Fruit fly (Drosophila melanogaster) whole organism, wandering third instar larva: ENCODE measurements around the gene CG3734.

ENCODE experiments used
- Abd-B ChIP-seq: fragments of >200 bp; optimal IDR thresholded peaks from 2 replicates; lab custom pipeline; 2017; ENCODE audit warnings: missing biosample characterization, missing genetic modification characterization
- CG32264 ChIP-seq: fragments of 200-800 bp; sonication (Bioruptor generic); optimal IDR thresholded peaks from 2 replicates; lab custom pipeline; 2016; ENCODE audit warnings: missing biosample characterization, missing genetic modification characterization
- CG9705 ChIP-seq: fragments of 200-800 bp; sonication (Bioruptor generic); optimal IDR thresholded peaks from 2 replicates; lab custom pipeline; 2018; ENCODE audit warnings: missing biosample characterization, mild to moderate bottlenecking, missing genetic modification characterization
- CrebA ChIP-seq: fragments of 200-800 bp; sonication (Bioruptor generic); optimal IDR thresholded peaks from 2 replicates; lab custom pipeline; 2016; ENCODE audit warnings: missing biosample characterization, mild to moderate bottlenecking, missing genetic modification characterization, borderline replicate concordance
- Dfd ChIP-seq: fragments of >200 bp; optimal IDR thresholded peaks from 2 replicates; lab custom pipeline; 2017; ENCODE audit warnings: missing biosample characterization, missing genetic modification characterization
- Dif ChIP-seq: fragments of 200-275, 200-300 bp; sonication (Bioruptor generic); optimal IDR thresholded peaks from 2 replicates; lab custom pipeline; 2018; ENCODE audit warnings: missing biosample characterization, missing genetic modification characterization; ENCODE audit not compliant: partially characterized antibody
- GATAd ChIP-seq: sonication (Bioruptor generic); optimal IDR thresholded peaks from 2 replicates; lab custom pipeline; 2016; ENCODE audit warnings: missing biosample characterization, missing genetic modification characterization
- HLH106 ChIP-seq: fragments of 200-800 bp; optimal IDR thresholded peaks from 3 replicates; lab custom pipeline; 2019; ENCODE audit warnings: missing biosample characterization, mild to moderate bottlenecking, missing genetic modification characterization, moderate library complexity
- Hnf4 ChIP-seq: fragments of 200-800 bp; sonication (Bioruptor generic); optimal IDR thresholded peaks from 2 replicates; lab custom pipeline; 2016; ENCODE audit warnings: missing biosample characterization, mild to moderate bottlenecking, missing genetic modification characterization
- Hr78 ChIP-seq: fragments of >200 bp; optimal IDR thresholded peaks from 2 replicates; lab custom pipeline; 2017; ENCODE audit warnings: missing biosample characterization, missing genetic modification characterization
- Hr83 ChIP-seq: fragments of 200-300 bp; sonication (Bioruptor generic); optimal IDR thresholded peaks from 2 replicates; lab custom pipeline; 2016; ENCODE audit warnings: missing biosample characterization, mild to moderate bottlenecking, missing genetic modification characterization, moderate library complexity; ENCODE audit not compliant: poor library complexity, severe bottlenecking
- Jra ChIP-seq: sonication (Bioruptor generic); optimal IDR thresholded peaks from 2 replicates; lab custom pipeline; 2016; ENCODE audit warnings: missing biosample characterization, missing genetic modification characterization
- Mio ChIP-seq: sonication (Bioruptor generic); optimal IDR thresholded peaks from 2 replicates; lab custom pipeline; 2016; ENCODE audit warnings: missing biosample characterization, missing genetic modification characterization
- Myc ChIP-seq: fragments of >200 bp; optimal IDR thresholded peaks from 2 replicates; lab custom pipeline; 2017
- N ChIP-seq: fragments of >200 bp; optimal IDR thresholded peaks from 2 replicates; lab custom pipeline; 2018; ENCODE audit warnings: missing biosample characterization, missing external identifiers, missing genetic modification characterization
- OdsH ChIP-seq: fragments of 200-800 bp; sonication (Bioruptor generic); optimal IDR thresholded peaks from 2 replicates; lab custom pipeline; 2016; ENCODE audit warnings: missing biosample characterization, mild to moderate bottlenecking, missing genetic modification characterization
- Rel ChIP-seq, 2 experiments: fragments of 200-800 bp; sonication (Bioruptor generic) in 1 of 2; optimal IDR thresholded peaks; 2 replicates in 1 of 2; 3 replicates in 1 of 2; lab custom pipeline; 2016 to 2019; ENCODE audit warnings: mild to moderate bottlenecking in 2 of 2, missing biosample characterization in 2 of 2, missing genetic modification characterization in 2 of 2, moderate library complexity in 1 of 2
- Sp1 ChIP-seq: fragments of 200-800 bp; sonication (Bioruptor generic); optimal IDR thresholded peaks from 3 replicates; lab custom pipeline; 2019; ENCODE audit warnings: missing biosample characterization, mild to moderate bottlenecking, missing genetic modification characterization, moderate library complexity
- Vsx2 ChIP-seq: fragments of 200-300, 225-300 bp; sonication (Bioruptor generic); optimal IDR thresholded peaks from 2 replicates; lab custom pipeline; 2018; ENCODE audit warnings: missing biosample characterization, missing genetic modification characterization; ENCODE audit not compliant: partially characterized antibody
- br ChIP-seq: fragments of 200-800 bp; sonication (Bioruptor generic); optimal IDR thresholded peaks from 2 replicates; lab custom pipeline; 2016; ENCODE audit warnings: missing biosample characterization, missing genetic modification characterization
- brk ChIP-seq: fragments of 200-800 bp; sonication (Bioruptor generic); optimal IDR thresholded peaks from 2 replicates; lab custom pipeline; 2016; ENCODE audit warnings: missing biosample characterization, mild to moderate bottlenecking, missing genetic modification characterization
- dl ChIP-seq, 2 experiments: fragments of 175-275, 200-275 bp in 1 of 2; fragments of 200-275 bp in 1 of 2; sonication (Bioruptor generic); optimal IDR thresholded peaks; lab custom pipeline; 2018; ENCODE audit warnings: mild to moderate bottlenecking in 2 of 2, missing biosample characterization in 2 of 2, missing genetic modification characterization in 2 of 2, moderate library complexity in 2 of 2; ENCODE audit not compliant: partially characterized antibody in 2 of 2, insufficient read depth in 1 of 2
- dmrt93B ChIP-seq: fragments of 200-800 bp; sonication (Bioruptor generic); optimal IDR thresholded peaks from 2 replicates; lab custom pipeline; 2018; ENCODE audit warnings: missing biosample characterization, mild to moderate bottlenecking, missing genetic modification characterization
- dsf ChIP-seq: sonication (Bioruptor generic); optimal IDR thresholded peaks from 2 replicates; lab custom pipeline; 2016; ENCODE audit warnings: missing biosample characterization, missing genetic modification characterization, borderline replicate concordance
- ey ChIP-seq: fragments of 200-800 bp; sonication (Bioruptor generic); optimal IDR thresholded peaks from 2 replicates; lab custom pipeline; 2016; ENCODE audit warnings: missing biosample characterization, missing genetic modification characterization
- foxo ChIP-seq, 2 experiments: fragments of 200-800 bp; sonication (Bioruptor generic); optimal IDR thresholded peaks; 2 replicates in 1 of 2; 3 replicates in 1 of 2; lab custom pipeline; 2016 to 2017; ENCODE audit warnings: missing biosample characterization in 2 of 2, missing genetic modification characterization in 2 of 2
- fru ChIP-seq: fragments of 200-800 bp; sonication (Bioruptor generic); optimal IDR thresholded peaks from 3 replicates; lab custom pipeline; 2016; ENCODE audit warnings: missing biosample characterization, mild to moderate bottlenecking, missing genetic modification characterization
- h ChIP-seq: fragments of 200-800 bp; sonication (Bioruptor generic); optimal IDR thresholded peaks from 3 replicates; lab custom pipeline; 2016; ENCODE audit warnings: missing biosample characterization, mild to moderate bottlenecking, missing genetic modification characterization
- jim ChIP-seq: fragments of 175-275, 200-325 bp; sonication (Bioruptor generic); optimal IDR thresholded peaks from 2 replicates; lab custom pipeline; 2016; ENCODE audit warnings: missing biosample characterization, mild to moderate bottlenecking, missing genetic modification characterization
- lola ChIP-seq: fragments of >200 bp; optimal IDR thresholded peaks from 2 replicates; lab custom pipeline; 2017; ENCODE audit warnings: missing biosample characterization, missing genetic modification characterization
- pan ChIP-seq: fragments of >200 bp; optimal IDR thresholded peaks from 2 replicates; lab custom pipeline; 2017
- psq ChIP-seq: fragments of 200-800 bp; sonication (Bioruptor generic); optimal IDR thresholded peaks from 3 replicates; lab custom pipeline; 2017; ENCODE audit warnings: missing biosample characterization, mild to moderate bottlenecking, missing genetic modification characterization, moderate library complexity
- rgr ChIP-seq: fragments of 200-800 bp; sonication (Bioruptor generic); optimal IDR thresholded peaks from 3 replicates; lab custom pipeline; 2016; ENCODE audit warnings: missing biosample characterization, mild to moderate bottlenecking, missing genetic modification characterization
- sage ChIP-seq: fragments of 200-800 bp; sonication (Bioruptor generic); optimal IDR thresholded peaks from 2 replicates; lab custom pipeline; 2016; ENCODE audit warnings: missing biosample characterization, mild to moderate bottlenecking, missing genetic modification characterization
- sv ChIP-seq: fragments of 200-800 bp; sonication (Bioruptor generic); optimal IDR thresholded peaks from 3 replicates; lab custom pipeline; 2016; ENCODE audit warnings: missing biosample characterization, missing genetic modification characterization
- tai ChIP-seq: sonication (Bioruptor generic); optimal IDR thresholded peaks from 2 replicates; lab custom pipeline; 2016; ENCODE audit warnings: missing biosample characterization, missing genetic modification characterization
- usp ChIP-seq: fragments of >200 bp; optimal IDR thresholded peaks from 2 replicates; lab custom pipeline; 2017; ENCODE audit warnings: missing biosample characterization, missing genetic modification characterization
- woc ChIP-seq: sonication (Bioruptor generic); optimal IDR thresholded peaks from 2 replicates; lab custom pipeline; 2016; ENCODE audit warnings: missing biosample characterization, mild to moderate bottlenecking, missing genetic modification characterization

The CG3734 gene

dm6 chr3R:19389919-19390318 lies 2.3 kb downstream of the CG3734 start, which contains the start of gene CG18493:
TSS of gene CG18493 (plus strand) at chr3R:19390270.
- TF ChIP-seq sage (GFP tag; lab: Kevin White, UChicago), result no peak
- no peak for TF ChIP-seq Dif
- TF ChIP-seq Hnf4 (GFP tag; lab: Kevin White, UChicago), result no peak
- no peak for TF ChIP-seq jim (GFP tag; lab: Kevin White, UChicago)
- TF ChIP-seq Jra (GFP tag; lab: Kevin White, UChicago), result no peak
- no peak for TF ChIP-seq Mio

DNA sequence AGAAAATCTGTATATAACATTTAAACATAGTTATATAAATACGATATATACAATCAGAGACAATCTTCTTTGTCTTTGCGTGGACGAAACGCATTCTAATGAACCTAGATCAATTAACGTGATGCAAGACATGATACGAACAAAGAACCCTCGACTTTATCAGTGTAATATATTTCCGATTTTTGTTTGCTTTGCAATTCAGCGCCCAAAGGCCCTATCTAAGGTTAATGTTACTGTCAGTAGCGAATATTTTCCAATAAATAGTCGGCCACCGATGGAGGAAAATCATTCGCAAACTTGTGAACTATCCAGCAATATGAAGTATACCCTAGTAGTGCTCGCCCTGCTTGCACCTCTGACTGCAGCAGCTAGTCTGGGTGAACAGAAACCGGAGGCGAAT lies 5.4 kb downstream of the CG3734 start, which contains the start of gene CG3739:
Gene CG3739 (plus strand): TSS at position 301 of the 400 bp plus-strand sequence.
- TF ChIP-seq foxo (GFP tag; optimal IDR thresholded peaks at IDR 0.05; lab: Kevin White, UChicago) (no peak), woc (GFP tag; lab: Kevin White, UChicago) (no peak), Hr83 (GFP tag; lab: Kevin White, UChicago) (no peak), fru (no peak), Hr78 (GFP tag; lab: Kevin White, UChicago) (no peak), Sp1 (GFP tag; lab: Kevin White, UChicago) (no peak), dmrt93B (GFP tag; lab: Kevin White, UChicago) (no peak), GATAd (GFP tag; lab: Kevin White, UChicago) (no peak), h (no peak), lola (GFP tag; lab: Kevin White, UChicago) (no peak), jim (GFP tag; lab: Kevin White, UChicago) (no peak), pan (lab: Kevin White, UChicago) (no peak), Myc (lab: Kevin White, UChicago) (no peak), N (GFP tag; lab: Kevin White, UChicago) (no peak), usp (GFP tag; lab: Kevin White, UChicago) (no peak)

dm6 chr3R:19398467-19398866 lies 10.8 kb downstream of the CG3734 start, which contains the start of gene CG31244:
TSS of gene CG31244 (minus strand) at chr3R:19398567.
- TF ChIP-seq CG32264 (GFP tag; lab: Kevin White, UChicago) (no peak), ey (GFP tag; lab: Kevin White, UChicago) (no peak), Jra (GFP tag; lab: Kevin White, UChicago) (no peak), rgr (no peak), Mio (no peak), HLH106 (tag; lab: Kevin White, UChicago) (no peak), dmrt93B (GFP tag; lab: Kevin White, UChicago) (no peak), Hnf4 (GFP tag; lab: Kevin White, UChicago) (no peak), GATAd (GFP tag; lab: Kevin White, UChicago) (no peak), Dif (no peak), pan (lab: Kevin White, UChicago) (no peak), OdsH (GFP tag; lab: Kevin White, UChicago) (no peak), Dfd (GFP tag; lab: Kevin White, UChicago) (no peak), Hr83 (GFP tag; lab: Kevin White, UChicago) (no peak), CG9705 (GFP tag; lab: Kevin White, UChicago) (no peak), Vsx2 (GFP tag; lab: Kevin White, UChicago) (no peak), lola (GFP tag; lab: Kevin White, UChicago) (no peak), N (GFP tag; lab: Kevin White, UChicago) (no peak), Myc (lab: Kevin White, UChicago) (no peak), sage (GFP tag; lab: Kevin White, UChicago) (no peak)

dm6 chr3R:19403096-19403515 lies 15.4 kb downstream of the CG3734 start, which contains the start of the genes Ino80 and Aptx:
TSS of gene Ino80 (minus strand) at chr3R:19403153.
TSS of gene Aptx (plus strand) at chr3R:19403455.
- TF ChIP-seq Sp1 (GFP tag; lab: Kevin White, UChicago), result peak; percentile 86
- peak; percentile 21 for TF ChIP-seq Myc (lab: Kevin White, UChicago)
- TF ChIP-seq ey (GFP tag; lab: Kevin White, UChicago), result peak; percentile 94
- TF ChIP-seq Dif, result no peak
- peak; percentile 97 for TF ChIP-seq sv
- peak; percentile 95 for TF ChIP-seq h
- peak; percentile 92 for TF ChIP-seq br (GFP tag; lab: Kevin White, UChicago)
- TF ChIP-seq fru, result peak; percentile 93
- peak; percentile 97 for TF ChIP-seq tai (GFP tag; lab: Kevin White, UChicago)
- no peak for TF ChIP-seq dl (GFP tag; optimal IDR thresholded peaks at IDR 0.05; lab: Kevin White, UChicago; ENCODE audit: insufficient read depth in 1 of 2, partially characterized antibody in 2 of 2)
- TF ChIP-seq CG9705 (GFP tag; lab: Kevin White, UChicago), result peak; percentile 85
- peak; percentile 96 for TF ChIP-seq Jra (GFP tag; lab: Kevin White, UChicago)
- peak; percentile 90 for TF ChIP-seq woc (GFP tag; lab: Kevin White, UChicago)
- no peak for TF ChIP-seq Vsx2 (GFP tag; lab: Kevin White, UChicago)
- peak; percentile 95 for TF ChIP-seq brk
- no peak for TF ChIP-seq pan (lab: Kevin White, UChicago)
- TF ChIP-seq Dfd (GFP tag; lab: Kevin White, UChicago), result no peak
- TF ChIP-seq Abd-B, result no peak
- peak; percentile 91 for TF ChIP-seq OdsH (GFP tag; lab: Kevin White, UChicago)
- peak; percentile 93 for TF ChIP-seq HLH106 (tag; lab: Kevin White, UChicago)
- TF ChIP-seq psq, result peak; percentile 90
- peak; percentile 45 for TF ChIP-seq Hr83 (GFP tag; lab: Kevin White, UChicago)
- peak; percentile 95 for TF ChIP-seq rgr
- no peak for TF ChIP-seq Rel (GFP tag; optimal IDR thresholded peaks at IDR 0.05; lab: Kevin White, UChicago)
- TF ChIP-seq Rel (tag; optimal IDR thresholded peaks at IDR 0.05; lab: Kevin White, UChicago), result no peak
- TF ChIP-seq usp (GFP tag; lab: Kevin White, UChicago), result no peak
- peak; percentile 18 for TF ChIP-seq CrebA (GFP tag; lab: Kevin White, UChicago)
- peak; percentile 91 for TF ChIP-seq dmrt93B (GFP tag; lab: Kevin White, UChicago)
- peak; percentile 83 for TF ChIP-seq CG32264 (GFP tag; lab: Kevin White, UChicago)
- TF ChIP-seq sage (GFP tag; lab: Kevin White, UChicago), result peak; percentile 75
- TF ChIP-seq dsf, result peak; percentile 91
